Fruit fly (Drosophila melanogaster) whole organism, embryonic: ENCODE results near the gene CG11791.
A peak's percentile ranks its signal among the peaks of the same experiment; 100 is the strongest.

ENCODE experiments used
- Antp ChIP-seq: fragments of 200-800 bp; sonication (Bioruptor generic); optimal IDR thresholded peaks from 3 replicates; lab custom pipeline; 2016; ENCODE audit warnings: missing biosample characterization, missing genetic modification characterization
- Atf6 ChIP-seq: fragments of 200-800 bp; sonication (Bioruptor generic); IDR thresholded peaks from 2 replicates; pipeline ENCODE4 v1.3.6; 2022; ENCODE audit warnings: missing biosample characterization, missing genetic modification characterization
- BEAF-32 ChIP-seq: fragments of 200-800 bp; sonication (Bioruptor generic); optimal IDR thresholded peaks from 3 replicates; lab custom pipeline; 2017; ENCODE audit warnings: missing biosample characterization, missing genetic modification characterization, mild to moderate bottlenecking, moderate library complexity, missing genetic modification reagents
- CG13775 ChIP-seq: fragments of 200-800 bp; sonication (Bioruptor generic); optimal IDR thresholded peaks from 3 replicates; lab custom pipeline; 2017; ENCODE audit warnings: missing biosample characterization, mild to moderate bottlenecking, missing genetic modification characterization
- CG1792 ChIP-seq: fragments of 200-800 bp; sonication (Bioruptor generic); optimal IDR thresholded peaks from 2 replicates; lab custom pipeline; 2016; ENCODE audit warnings: missing biosample characterization, missing genetic modification characterization
- CG18476 ChIP-seq: fragments of 200-800 bp; sonication (Bioruptor generic); optimal IDR thresholded peaks from 2 replicates; lab custom pipeline; 2016; ENCODE audit warnings: missing biosample characterization, mild to moderate bottlenecking, missing genetic modification characterization
- CG2202 ChIP-seq: fragments of 200-800 bp; sonication (Bioruptor generic); optimal IDR thresholded peaks from 2 replicates; lab custom pipeline; 2018; ENCODE audit warnings: missing biosample characterization, mild to moderate bottlenecking, missing genetic modification characterization
- CG30403 ChIP-seq: fragments of 200-800 bp; sonication (Bioruptor generic); optimal IDR thresholded peaks from 3 replicates; lab custom pipeline; 2016; ENCODE audit warnings: missing biosample characterization, missing genetic modification characterization
- CG31365 ChIP-seq: fragments of 200-800 bp; sonication (Bioruptor generic); optimal IDR thresholded peaks from 2 replicates; lab custom pipeline; 2018; ENCODE audit warnings: missing biosample characterization, mild to moderate bottlenecking, missing genetic modification characterization
- CG3995 ChIP-seq: fragments of 200-800 bp; sonication (Bioruptor generic); optimal IDR thresholded peaks from 3 replicates; lab custom pipeline; 2016; ENCODE audit warnings: missing biosample characterization, missing genetic modification characterization
- CG5180 ChIP-seq: fragments of 200-800 bp; sonication (Bioruptor generic); optimal IDR thresholded peaks from 3 replicates; lab custom pipeline; 2017; ENCODE audit warnings: missing biosample characterization, missing genetic modification characterization, mild to moderate bottlenecking, moderate library complexity, missing genetic modification reagents
- CG5953 ChIP-seq: fragments of 200-800 bp; sonication (Bioruptor generic); IDR thresholded peaks from 2 replicates; pipeline ENCODE4 v1.3.6; 2022; ENCODE audit warnings: missing biosample characterization, missing genetic modification characterization
- CG6765 ChIP-seq: fragments of 200-800 bp; sonication (Bioruptor generic); optimal IDR thresholded peaks from 3 replicates; lab custom pipeline; 2017; ENCODE audit warnings: missing biosample characterization, mild to moderate bottlenecking, missing genetic modification characterization
- CG7786 ChIP-seq: fragments of 200-800 bp; sonication (Bioruptor generic); optimal IDR thresholded peaks from 2 replicates; lab custom pipeline; 2016; ENCODE audit warnings: missing biosample characterization, missing genetic modification characterization
- CG9817 ChIP-seq: fragments of 200-800 bp; sonication (Bioruptor generic); optimal IDR thresholded peaks from 2 replicates; lab custom pipeline; 2018; ENCODE audit warnings: missing biosample characterization, mild to moderate bottlenecking, missing genetic modification characterization, moderate library complexity
- Camta ChIP-seq: fragments of 200-800 bp; sonication (Bioruptor generic); optimal IDR thresholded peaks from 2 replicates; lab custom pipeline; 2016; ENCODE audit warnings: missing biosample characterization, missing genetic modification characterization
- Dfd ChIP-seq, 2 experiments: fragments of >200 bp; optimal IDR thresholded peaks; 2 replicates each; lab custom pipeline; 2017; ENCODE audit warnings: missing biosample characterization in 2 of 2, missing genetic modification characterization in 2 of 2
- Dip2 ChIP-seq: fragments of 200-800 bp; sonication (Bioruptor generic); IDR thresholded peaks from 2 replicates; pipeline ENCODE4 v1.3.6; 2022; ENCODE audit warnings: missing biosample characterization, missing genetic modification characterization
- ERR ChIP-seq: fragments of 200-800 bp; sonication (Bioruptor generic); optimal IDR thresholded peaks from 2 replicates; lab custom pipeline; 2016; ENCODE audit warnings: missing biosample characterization, missing genetic modification characterization
- Eip74EF ChIP-seq, 2 experiments: fragments of 200-800 bp in 1 of 2; fragments of >200 bp in 1 of 2; sonication (Bioruptor generic) in 1 of 2; optimal IDR thresholded peaks; 2 replicates each; lab custom pipeline; 2017 to 2019; ENCODE audit warnings: missing biosample characterization in 2 of 2, missing genetic modification characterization in 2 of 2, mild to moderate bottlenecking in 1 of 2, moderate library complexity in 1 of 2
- Ets65A ChIP-seq: fragments of 200-800 bp; sonication (Bioruptor generic); peaks from one replicate; lab custom pipeline; 2016; ENCODE audit warnings: missing biosample characterization, missing genetic modification characterization
- Fer1 ChIP-seq: fragments of 200-800 bp; sonication (Bioruptor generic); optimal IDR thresholded peaks from 2 replicates; lab custom pipeline; 2017; ENCODE audit warnings: missing biosample characterization, mild to moderate bottlenecking, missing genetic modification characterization
- Fer3 ChIP-seq: fragments of 200-800 bp; sonication (Bioruptor generic); optimal IDR thresholded peaks from 2 replicates; lab custom pipeline; 2018; ENCODE audit warnings: missing biosample characterization, mild to moderate bottlenecking, missing genetic modification characterization, moderate library complexity
- H15 ChIP-seq: fragments of 200-800 bp; sonication (Bioruptor generic); IDR thresholded peaks from 3 replicates; pipeline ENCODE4 v1.3.6; 2022; ENCODE audit warnings: missing biosample characterization, missing genetic modification characterization
- HLH4C ChIP-seq: fragments of 200-800 bp; sonication (Bioruptor generic); IDR thresholded peaks from 3 replicates; pipeline ENCODE4 v1.3.6; 2022; ENCODE audit warnings: missing biosample characterization, missing genetic modification characterization; ENCODE audit not compliant: partially characterized antibody
- Hey ChIP-seq: fragments of 200-800 bp; sonication (Bioruptor generic); optimal IDR thresholded peaks from 3 replicates; lab custom pipeline; 2018; ENCODE audit warnings: missing biosample characterization, mild to moderate bottlenecking, missing genetic modification characterization
- Jarid2 ChIP-seq: fragments of 200-800 bp; sonication (Bioruptor generic); optimal IDR thresholded peaks from 3 replicates; lab custom pipeline; 2017; ENCODE audit warnings: mild to moderate bottlenecking, missing biosample characterization, missing genetic modification reagents, missing genetic modification characterization
- Kr ChIP-seq: fragments of 200-800 bp; sonication (Bioruptor generic); optimal IDR thresholded peaks from 2 replicates; lab custom pipeline; 2017; ENCODE audit warnings: missing biosample characterization, mild to moderate bottlenecking, missing genetic modification characterization
- Mes4 ChIP-seq: fragments of 200-800 bp; sonication (Bioruptor generic); optimal IDR thresholded peaks from 2 replicates; lab custom pipeline; 2016; ENCODE audit warnings: missing biosample characterization, missing genetic modification characterization
- Nf-YA ChIP-seq: fragments of 200-800 bp; sonication (Bioruptor generic); IDR thresholded peaks from 2 replicates; pipeline ENCODE4 v1.3.6; 2022; ENCODE audit warnings: missing biosample characterization, missing genetic modification characterization
- Oli ChIP-seq: fragments of 200-800 bp; sonication (Bioruptor generic); optimal IDR thresholded peaks from 2 replicates; lab custom pipeline; 2018; ENCODE audit warnings: missing biosample characterization, mild to moderate bottlenecking, missing genetic modification characterization, moderate library complexity
- Ptx1 ChIP-seq: fragments of 200-800 bp; sonication (Bioruptor generic); IDR thresholded peaks from 2 replicates; pipeline ENCODE4 v1.3.6; 2022; ENCODE audit warnings: missing biosample characterization, missing genetic modification characterization
- Rx ChIP-seq: fragments of 200-800 bp; sonication (Bioruptor generic); IDR thresholded peaks from 2 replicates; pipeline ENCODE4 v1.3.6; 2022; ENCODE audit warnings: missing biosample characterization, missing genetic modification characterization
- Sry-δ ChIP-seq: fragments of 200-800 bp; sonication (Bioruptor generic); optimal IDR thresholded peaks from 2 replicates; lab custom pipeline; 2016; ENCODE audit warnings: missing biosample characterization, missing genetic modification characterization
- Xbp1 ChIP-seq: fragments of 200-800 bp; sonication (Bioruptor generic); optimal IDR thresholded peaks from 3 replicates; lab custom pipeline; 2016; ENCODE audit warnings: missing biosample characterization, mild to moderate bottlenecking, missing genetic modification characterization
- YL-1 ChIP-seq: fragments of 200-800 bp; sonication (Bioruptor generic); optimal IDR thresholded peaks from 3 replicates; lab custom pipeline; 2017; ENCODE audit warnings: missing biosample characterization, mild to moderate bottlenecking, missing genetic modification characterization
- al ChIP-seq: fragments of 200-800 bp; sonication (Bioruptor generic); IDR thresholded peaks from 2 replicates; pipeline ENCODE4 v1.3.6; 2022; ENCODE audit warnings: missing biosample characterization, missing genetic modification characterization
- aop ChIP-seq: fragments of 200-800 bp; sonication (Bioruptor generic); IDR thresholded peaks from 2 replicates; pipeline ENCODE4 v1.3.6; 2022; ENCODE audit warnings: missing biosample characterization, missing genetic modification characterization
- dysf ChIP-seq: fragments of 200-800 bp; sonication (Bioruptor generic); IDR thresholded peaks from 3 replicates; pipeline ENCODE4 v1.3.6; 2022; ENCODE audit warnings: missing biosample characterization, missing genetic modification characterization
- eve ChIP-seq, 2 experiments: fragments of >200 bp; optimal IDR thresholded peaks; 2 replicates each; lab custom pipeline; 2017; ENCODE audit warnings: missing biosample characterization in 2 of 2, missing genetic modification characterization in 2 of 2
- fd64A ChIP-seq: fragments of 200-800 bp; sonication (Bioruptor generic); optimal IDR thresholded peaks from 3 replicates; lab custom pipeline; 2018; ENCODE audit warnings: missing biosample characterization, mild to moderate bottlenecking, missing genetic modification characterization
- ftz-f1 ChIP-seq: fragments of 200-800 bp; sonication (Bioruptor generic); optimal IDR thresholded peaks from 2 replicates; lab custom pipeline; 2016; ENCODE audit warnings: missing biosample characterization, missing genetic modification characterization
- gcm2 ChIP-seq: fragments of 200-800 bp; sonication (Bioruptor generic); optimal IDR thresholded peaks from 2 replicates; lab custom pipeline; 2016; ENCODE audit warnings: missing biosample characterization, missing genetic modification characterization
- gfzf ChIP-seq: fragments of 200-800 bp; sonication (Bioruptor generic); optimal IDR thresholded peaks from 2 replicates; lab custom pipeline; 2016; ENCODE audit warnings: missing biosample characterization, mild to moderate bottlenecking, missing genetic modification characterization, moderate library complexity
- hbn ChIP-seq: fragments of 200-800 bp; sonication (Bioruptor generic); IDR thresholded peaks from 2 replicates; pipeline ENCODE4 v1.3.6; 2022; ENCODE audit warnings: missing biosample characterization, missing genetic modification characterization; ENCODE audit not compliant: partially characterized antibody
- jigr1 ChIP-seq: fragments of 200-800 bp; sonication (Bioruptor generic); IDR thresholded peaks from 3 replicates; pipeline ENCODE4 v1.3.6; 2022; ENCODE audit warnings: missing biosample characterization, missing genetic modification characterization
- kay ChIP-seq: fragments of 200-800 bp; sonication (Bioruptor generic); optimal IDR thresholded peaks from 2 replicates; lab custom pipeline; 2016; ENCODE audit warnings: missing biosample characterization, missing genetic modification characterization
- klu ChIP-seq: fragments of 200-800 bp; sonication (Bioruptor generic); IDR thresholded peaks from 2 replicates; pipeline ENCODE4 v1.3.6; 2022; ENCODE audit warnings: missing biosample characterization, missing genetic modification characterization
- repo ChIP-seq: fragments of 200-800 bp; sonication (Bioruptor generic); optimal IDR thresholded peaks from 2 replicates; lab custom pipeline; 2016; ENCODE audit warnings: missing biosample characterization, missing genetic modification characterization
- tll ChIP-seq, 2 experiments: fragments of 200-800 bp in 1 of 2; fragments of >200 bp in 1 of 2; sonication (Bioruptor generic) in 1 of 2; optimal IDR thresholded peaks; 2 replicates each; lab custom pipeline; 2017 to 2019; ENCODE audit warnings: missing biosample characterization in 2 of 2, missing genetic modification characterization in 2 of 2, mild to moderate bottlenecking in 1 of 2, moderate library complexity in 1 of 2
- tna ChIP-seq: fragments of 200-800 bp; sonication (Bioruptor generic); IDR thresholded peaks from 2 replicates; pipeline ENCODE4 v1.3.6; 2022; ENCODE audit warnings: missing biosample characterization, missing genetic modification characterization; ENCODE audit not compliant: partially characterized antibody
- twi ChIP-seq: fragments of 200-800 bp; optimal IDR thresholded peaks from 2 replicates; lab custom pipeline; 2019; ENCODE audit warnings: missing biosample characterization, mild to moderate bottlenecking, missing genetic modification characterization, moderate library complexity

The CG11791 gene

dm6 chr3R:25039028-25039476 lies 10.4 kb upstream of the CG11791 start, which contains the start of the genes Ythdf and bai (continued):
- no peak for TF ChIP-seq tll (GFP tag; optimal IDR thresholded peaks at IDR 0.05; lab: Kevin White, UChicago)
- TF ChIP-seq jigr1 (GFP tag; lab: Robert Waterston, UW), result no peak
- TF ChIP-seq tna, result peak; percentile 72
- no peak for TF ChIP-seq Oli (tag; lab: Kevin White, UChicago)
- TF ChIP-seq ERR (GFP tag; lab: Kevin White, UChicago), result peak; percentile 13
- no peak for TF ChIP-seq H15 (GFP tag; lab: Robert Waterston, UW)
- no peak for TF ChIP-seq eve (GFP tag; optimal IDR thresholded peaks at IDR 0.05; lab: Kevin White, UChicago)
- TF ChIP-seq HLH4C (GFP tag; lab: Robert Waterston, UW), result peak; percentile 80
- TF ChIP-seq Antp (GFP tag; lab: Kevin White, UChicago), result no peak
- TF ChIP-seq Atf6, result no peak
- no peak for TF ChIP-seq Fer3 (tag; lab: Kevin White, UChicago)
- peak; percentile 3 for TF ChIP-seq ftz-f1 (GFP tag; lab: Kevin White, UChicago)
- TF ChIP-seq twi (tag; lab: Kevin White, UChicago), result no peak
- TF ChIP-seq CG7786 (GFP tag; lab: Kevin White, UChicago), result peak; percentile 55
- TF ChIP-seq Sry-δ (GFP tag; lab: Kevin White, UChicago), result peak; percentile 97
- peak; percentile 81 for TF ChIP-seq hbn (GFP tag; lab: Robert Waterston, UW)
- peak; percentile 93 for TF ChIP-seq Ets65A (GFP tag; lab: Kevin White, UChicago)
- TF ChIP-seq CG30403 (GFP tag; lab: Kevin White, UChicago), result peak; percentile 64
- peak; percentile 14 for TF ChIP-seq Fer1 (GFP tag; lab: Kevin White, UChicago)
- peak; percentile 51 for TF ChIP-seq gfzf
- no peak for TF ChIP-seq CG6765
- TF ChIP-seq Rx (GFP tag; lab: Robert Waterston, UW), result no peak
- TF ChIP-seq Kr (GFP tag; lab: Kevin White, UChicago), result no peak
- TF ChIP-seq Dfd (GFP tag; optimal IDR thresholded peaks at IDR 0.05; lab: Kevin White, UChicago), result no peak
- peak; percentile 46 for TF ChIP-seq CG13775 (GFP tag; lab: Kevin White, UChicago)
- TF ChIP-seq CG31365 (tag; lab: Kevin White, UChicago), result no peak
- TF ChIP-seq Xbp1 (GFP tag; lab: Kevin White, UChicago), result peak; percentile 65
- no peak for TF ChIP-seq al (GFP tag; lab: Robert Waterston, UW)
- TF ChIP-seq gcm2 (GFP tag; lab: Kevin White, UChicago), result no peak
- TF ChIP-seq Jarid2, result no peak
- no peak for TF ChIP-seq dysf (GFP tag; lab: Robert Waterston, UW)
- TF ChIP-seq repo (GFP tag; lab: Kevin White, UChicago), result no peak
- TF ChIP-seq BEAF-32 (GFP tag; lab: Kevin White, UChicago), result peak; percentile 95
- no peak for TF ChIP-seq CG5953 (GFP tag; lab: Robert Waterston, UW)
- TF ChIP-seq klu (GFP tag; lab: Robert Waterston, UW), result no peak
- no peak for TF ChIP-seq CG9817 (tag; lab: Kevin White, UChicago)
- TF ChIP-seq Nf-YA (GFP tag; lab: Robert Waterston, UW), result no peak
- TF ChIP-seq YL-1 (GFP tag; lab: Kevin White, UChicago), result peak; percentile 88
- no peak for TF ChIP-seq CG5180
- TF ChIP-seq fd64A (GFP tag; lab: Kevin White, UChicago), result no peak
- TF ChIP-seq CG1792, result no peak
- TF ChIP-seq Mes4 (GFP tag; lab: Kevin White, UChicago), result no peak
- TF ChIP-seq Hey (tag; lab: Kevin White, UChicago), result no peak
- peak; percentile 41 for TF ChIP-seq CG18476 (GFP tag; lab: Kevin White, UChicago)
- TF ChIP-seq Eip74EF (GFP tag; optimal IDR thresholded peaks at IDR 0.05; lab: Kevin White, UChicago), result no peak
- peak; percentile 30 for TF ChIP-seq Camta (GFP tag; lab: Kevin White, UChicago)
- TF ChIP-seq Ptx1 (GFP tag; lab: Robert Waterston, UW), result no peak
- TF ChIP-seq aop (GFP tag; lab: Robert Waterston, UW), result no peak
- peak; percentile 41 for TF ChIP-seq CG3995 (GFP tag; lab: Kevin White, UChicago)
- no peak for TF ChIP-seq Dip2 (GFP tag; lab: Robert Waterston, UW)
- peak; percentile 19 for TF ChIP-seq kay (GFP tag; lab: Kevin White, UChicago)
- no peak for TF ChIP-seq CG2202
